Fruit fly (Drosophila melanogaster) whole organism, embryonic: ENCODE results near the gene CG5815.
A peak's percentile ranks its signal among the peaks of the same experiment; 100 is the strongest.

Experiments
- Antp ChIP-seq: fragments of 200-800 bp; sonication (Bioruptor generic); optimal IDR thresholded peaks from 3 replicates; lab custom pipeline; 2016; ENCODE audit warnings: missing biosample characterization, missing genetic modification characterization
- Awh ChIP-seq: fragments of 200-800 bp; sonication (Bioruptor generic); IDR thresholded peaks from 2 replicates; pipeline ENCODE4, ENCODE4 v1.3.6; 2022; ENCODE audit warnings: missing biosample characterization, missing genetic modification characterization
- B-H1 ChIP-seq: fragments of 200-800 bp; sonication (Bioruptor generic); IDR thresholded peaks from 3 replicates; pipeline ENCODE4 v1.3.6; 2022; ENCODE audit warnings: missing biosample characterization, missing genetic modification characterization
- BEAF-32 ChIP-seq: fragments of 200-800 bp; sonication (Bioruptor generic); optimal IDR thresholded peaks from 3 replicates; lab custom pipeline; 2017; ENCODE audit warnings: missing biosample characterization, missing genetic modification characterization, mild to moderate bottlenecking, moderate library complexity, missing genetic modification reagents
- CG12219 ChIP-seq: fragments of 200-800 bp; sonication (Bioruptor generic); optimal IDR thresholded peaks from 3 replicates; lab custom pipeline; 2018; ENCODE audit warnings: missing biosample characterization, mild to moderate bottlenecking, missing genetic modification characterization
- CG14965 ChIP-seq: fragments of 200-800 bp; sonication (Bioruptor generic); optimal IDR thresholded peaks from 2 replicates; lab custom pipeline; 2016; ENCODE audit warnings: missing biosample characterization, missing genetic modification characterization, borderline replicate concordance
- CG15269 ChIP-seq: fragments of 200-800 bp; sonication (Bioruptor generic); optimal IDR thresholded peaks from 2 replicates; lab custom pipeline; 2018; ENCODE audit warnings: missing biosample characterization, mild to moderate bottlenecking, missing genetic modification characterization, moderate library complexity
- CG17359 ChIP-seq: fragments of 200-800 bp; sonication (Bioruptor generic); optimal IDR thresholded peaks from 3 replicates; lab custom pipeline; 2018; ENCODE audit warnings: missing biosample characterization, mild to moderate bottlenecking, missing genetic modification characterization, moderate library complexity
- CG17829 ChIP-seq: fragments of 200-800 bp; optimal IDR thresholded peaks from 2 replicates; lab custom pipeline; 2019; ENCODE audit warnings: missing biosample characterization, mild to moderate bottlenecking, missing genetic modification characterization, moderate library complexity
- CG18011 ChIP-seq: fragments of 200-800 bp; sonication (Bioruptor generic); optimal IDR thresholded peaks from 2 replicates; lab custom pipeline; 2017; ENCODE audit warnings: missing biosample characterization, missing genetic modification characterization, mild to moderate bottlenecking, moderate library complexity, missing genotype
- CG18764 ChIP-seq: fragments of 200-800 bp; sonication (Bioruptor generic); optimal IDR thresholded peaks from 3 replicates; lab custom pipeline; 2016; ENCODE audit warnings: missing biosample characterization, missing genetic modification characterization
- CG2116 ChIP-seq: fragments of 200-800 bp; sonication (Bioruptor generic); optimal IDR thresholded peaks from 3 replicates; lab custom pipeline; 2018; ENCODE audit warnings: missing biosample characterization, mild to moderate bottlenecking, missing genetic modification characterization
- CG31224 ChIP-seq: fragments of 200-800 bp; sonication (Bioruptor generic); IDR thresholded peaks from 2 replicates; pipeline ENCODE4 v1.3.6; 2022; ENCODE audit warnings: missing biosample characterization, missing genetic modification characterization
- CG31441 ChIP-seq: fragments of 200-800 bp; sonication (Bioruptor generic); IDR thresholded peaks from 2 replicates; pipeline ENCODE4 v1.3.6; 2022; ENCODE audit warnings: missing biosample characterization, missing genetic modification characterization
- CG3407 ChIP-seq: fragments of 200-800 bp; sonication (Bioruptor generic); optimal IDR thresholded peaks from 2 replicates; lab custom pipeline; 2018; ENCODE audit warnings: missing biosample characterization, mild to moderate bottlenecking, missing genetic modification characterization
- CG34422 ChIP-seq: fragments of 200-800 bp; sonication (Bioruptor generic); IDR thresholded peaks from 3 replicates; pipeline ENCODE4 v1.3.6; 2022; ENCODE audit warnings: missing biosample characterization, missing genetic modification characterization
- CG4854 ChIP-seq: fragments of 200-800 bp; sonication (Bioruptor generic); optimal IDR thresholded peaks from 2 replicates; lab custom pipeline; 2016; ENCODE audit warnings: missing biosample characterization, missing genetic modification characterization, inconsistent platforms
- CG6272 ChIP-seq: fragments of 200-800 bp; sonication (Bioruptor generic); IDR thresholded peaks from 2 replicates; pipeline ENCODE4 v1.3.6; 2022; ENCODE audit warnings: missing biosample characterization, missing genetic modification characterization
- CG6683 ChIP-seq: fragments of 200-800 bp; sonication (Bioruptor generic); optimal IDR thresholded peaks from 2 replicates; lab custom pipeline; 2017; ENCODE audit warnings: missing biosample characterization, mild to moderate bottlenecking, missing genetic modification characterization, missing genetic modification reagents
- CG7271 ChIP-seq: fragments of 200-800 bp; sonication (Bioruptor generic); optimal IDR thresholded peaks from 2 replicates; lab custom pipeline; 2018; ENCODE audit warnings: missing biosample characterization, mild to moderate bottlenecking, missing genetic modification characterization, moderate library complexity
- CG9727 ChIP-seq: fragments of 200-800 bp; sonication (Bioruptor generic); optimal IDR thresholded peaks from 3 replicates; lab custom pipeline; 2017; ENCODE audit warnings: missing biosample characterization, mild to moderate bottlenecking, missing genetic modification characterization
- CG9876 ChIP-seq: fragments of 200-800 bp; sonication (Bioruptor generic); optimal IDR thresholded peaks from 2 replicates; lab custom pipeline; 2016; ENCODE audit warnings: missing biosample characterization, missing genetic modification characterization
- Elba2 ChIP-seq: fragments of 200-800 bp; sonication (Bioruptor generic); optimal IDR thresholded peaks from 3 replicates; lab custom pipeline; 2016; ENCODE audit warnings: missing biosample characterization, missing genetic modification characterization
- HHEX ChIP-seq: fragments of 200-800 bp; sonication (Bioruptor generic); optimal IDR thresholded peaks from 3 replicates; lab custom pipeline; 2017; ENCODE audit warnings: missing biosample characterization, mild to moderate bottlenecking, missing genetic modification characterization, missing genetic modification reagents
- Max ChIP-seq: fragments of 200-800 bp; sonication (Bioruptor generic); optimal IDR thresholded peaks from 2 replicates; lab custom pipeline; 2016; ENCODE audit warnings: missing biosample characterization, mild to moderate bottlenecking, missing genetic modification characterization
- Meics ChIP-seq: fragments of 200-800 bp; sonication (Bioruptor generic); optimal IDR thresholded peaks from 2 replicates; lab custom pipeline; 2017; ENCODE audit warnings: missing biosample characterization, mild to moderate bottlenecking, missing genetic modification characterization
- Mrtf ChIP-seq: fragments of 200-800 bp; sonication (Bioruptor generic); IDR thresholded peaks from 3 replicates; pipeline ENCODE4 v1.3.6; 2022; ENCODE audit warnings: missing biosample characterization, missing genetic modification characterization
- Nf-YC ChIP-seq: fragments of 200-800 bp; optimal IDR thresholded peaks from 3 replicates; lab custom pipeline; 2019; ENCODE audit warnings: missing biosample characterization, mild to moderate bottlenecking, missing genetic modification characterization, moderate library complexity
- Ptx1 ChIP-seq: fragments of 200-800 bp; sonication (Bioruptor generic); IDR thresholded peaks from 2 replicates; pipeline ENCODE4 v1.3.6; 2022; ENCODE audit warnings: missing biosample characterization, missing genetic modification characterization
- Sry-β ChIP-seq: fragments of 200-800 bp; sonication (Bioruptor generic); optimal IDR thresholded peaks from 2 replicates; lab custom pipeline; 2018; ENCODE audit warnings: missing biosample characterization, mild to moderate bottlenecking, missing genetic modification characterization, moderate library complexity
- Vsx1 ChIP-seq: fragments of 200-800 bp; sonication (Bioruptor generic); optimal IDR thresholded peaks from 2 replicates; lab custom pipeline; 2017; ENCODE audit warnings: missing biosample characterization, mild to moderate bottlenecking, missing genetic modification characterization, missing genetic modification reagents
- ac ChIP-seq: fragments of 200-800 bp; sonication (Bioruptor generic); optimal IDR thresholded peaks from 3 replicates; lab custom pipeline; 2017; ENCODE audit warnings: missing biosample characterization, mild to moderate bottlenecking, missing genetic modification characterization
- amos ChIP-seq: fragments of 200-800 bp; sonication (Bioruptor generic); IDR thresholded peaks from 2 replicates; pipeline ENCODE4 v1.3.6; 2022; ENCODE audit warnings: missing biosample characterization, missing genetic modification characterization; ENCODE audit not compliant: partially characterized antibody
- ap ChIP-seq: fragments of 200-800 bp; sonication (Bioruptor generic); IDR thresholded peaks from 2 replicates; pipeline ENCODE4 v1.3.6; 2022; ENCODE audit warnings: missing biosample characterization, missing genetic modification characterization
- chinmo ChIP-seq: fragments of 200-800 bp; sonication (Bioruptor generic); IDR thresholded peaks from 4 replicates; pipeline ENCODE4 v1.3.6; 2022; ENCODE audit warnings: missing biosample characterization, missing genetic modification characterization; ENCODE audit not compliant: partially characterized antibody
- disco-r ChIP-seq: fragments of 200-800 bp; sonication (Bioruptor generic); optimal IDR thresholded peaks from 2 replicates; lab custom pipeline; 2016; ENCODE audit warnings: missing biosample characterization, missing genetic modification characterization
- ems ChIP-seq: fragments of 200-800 bp; sonication (Bioruptor generic); optimal IDR thresholded peaks from 3 replicates; lab custom pipeline; 2016; ENCODE audit warnings: missing biosample characterization, missing genetic modification characterization
- fd64A ChIP-seq: fragments of 200-800 bp; sonication (Bioruptor generic); optimal IDR thresholded peaks from 3 replicates; lab custom pipeline; 2018; ENCODE audit warnings: missing biosample characterization, mild to moderate bottlenecking, missing genetic modification characterization
- her ChIP-seq: fragments of 200-800 bp; sonication (Bioruptor generic); optimal IDR thresholded peaks from 2 replicates; lab custom pipeline; 2016; ENCODE audit warnings: missing biosample characterization, missing genetic modification characterization
- mam ChIP-seq: fragments of 200-800 bp; sonication (Bioruptor generic); optimal IDR thresholded peaks from 3 replicates; lab custom pipeline; 2016; ENCODE audit warnings: missing biosample characterization, missing genetic modification characterization
- oc ChIP-seq: fragments of 200-800 bp; sonication (Bioruptor generic); optimal IDR thresholded peaks from 2 replicates; lab custom pipeline; 2018; ENCODE audit warnings: missing biosample characterization, mild to moderate bottlenecking, missing genetic modification characterization, moderate library complexity
- sim ChIP-seq: fragments of 200-800 bp; sonication (Bioruptor generic); IDR thresholded peaks from 2 replicates; pipeline ENCODE4 v1.3.6; 2022; ENCODE audit warnings: missing biosample characterization, missing genetic modification characterization
- sqz ChIP-seq: fragments of 200-800 bp; sonication (Bioruptor generic); optimal IDR thresholded peaks from 3 replicates; lab custom pipeline; 2018; ENCODE audit warnings: missing biosample characterization, mild to moderate bottlenecking, missing genetic modification characterization
- sr ChIP-seq: fragments of 200-800 bp; sonication (Bioruptor generic); IDR thresholded peaks from 3 replicates; pipeline ENCODE4 v1.3.6; 2022; ENCODE audit warnings: missing biosample characterization, missing genetic modification characterization
- tap ChIP-seq: fragments of 200-800 bp; optimal IDR thresholded peaks from 3 replicates; lab custom pipeline; 2019; ENCODE audit warnings: missing biosample characterization, mild to moderate bottlenecking, missing genetic modification characterization, moderate library complexity
- tna ChIP-seq: fragments of 200-800 bp; sonication (Bioruptor generic); IDR thresholded peaks from 2 replicates; pipeline ENCODE4 v1.3.6; 2022; ENCODE audit warnings: missing biosample characterization, missing genetic modification characterization; ENCODE audit not compliant: partially characterized antibody
- toy ChIP-seq: fragments of 200-800 bp; sonication (Bioruptor generic); IDR thresholded peaks from 2 replicates; pipeline ENCODE4 v1.3.6; 2022; ENCODE audit warnings: missing biosample characterization, missing genetic modification characterization
- trh ChIP-seq: fragments of 200-800 bp; sonication (Bioruptor generic); optimal IDR thresholded peaks from 2 replicates; lab custom pipeline; 2016; ENCODE audit warnings: missing biosample characterization, missing genetic modification characterization

Gene CG5815

dm6 chr3R:27135692-27136641, 23.6 kb downstream of the CG5815 start:
- TF ChIP-seq sqz (GFP tag; lab: Kevin White, UChicago) = peak; percentile 71
- TF ChIP-seq CG31224 (GFP tag; lab: Robert Waterston, UW) = no peak
- TF ChIP-seq CG31441 = peak; percentile 56
- TF ChIP-seq CG4854 (GFP tag; lab: Kevin White, UChicago) = peak; percentile 57
- TF ChIP-seq Elba2 (GFP tag; lab: Kevin White, UChicago) = no peak
- peak; percentile 43 for TF ChIP-seq CG9876
- no peak for TF ChIP-seq amos (GFP tag; lab: Robert Waterston, UW)
- no peak for TF ChIP-seq Nf-YC (tag; lab: Kevin White, UChicago)
- TF ChIP-seq ac (GFP tag; lab: Kevin White, UChicago) = peak; percentile 91
- TF ChIP-seq CG17359 (tag; lab: Kevin White, UChicago) = peak; percentile 74
- no peak for TF ChIP-seq BEAF-32 (GFP tag; lab: Kevin White, UChicago)
- TF ChIP-seq sr (GFP tag; lab: Robert Waterston, UW) = 0 out of 3 replicates have a peak, but pooled peaks have one; percentile 34
- peak; percentile 59 for TF ChIP-seq CG12219 (GFP tag; lab: Kevin White, UChicago)
- TF ChIP-seq Mrtf = no peak
- TF ChIP-seq Vsx1 (GFP tag; lab: Kevin White, UChicago) = peak; percentile 89
- TF ChIP-seq CG3407 (GFP tag; lab: Kevin White, UChicago) = peak; percentile 83
- peak; percentile 75 for TF ChIP-seq oc (tag; lab: Kevin White, UChicago)
- peak; percentile 24 for TF ChIP-seq Antp (GFP tag; lab: Kevin White, UChicago)
- TF ChIP-seq CG18764 (GFP tag; lab: Kevin White, UChicago) = peak; percentile 79
- TF ChIP-seq CG9727 = peak; percentile 88
- peak; percentile 20 for TF ChIP-seq mam (GFP tag; lab: Kevin White, UChicago)
- TF ChIP-seq CG15269 (tag; lab: Kevin White, UChicago) = peak; percentile 46
- TF ChIP-seq CG14965 (GFP tag; lab: Kevin White, UChicago) = peak; percentile 63
- TF ChIP-seq Sry-β (GFP tag; lab: Kevin White, UChicago) = peak; percentile 33
- no peak for TF ChIP-seq toy (GFP tag; lab: Robert Waterston, UW)
- TF ChIP-seq CG18011 = peak; percentile 8
- TF ChIP-seq sim (GFP tag; lab: Robert Waterston, UW) = peak; percentile 62; the same call in 1 of the 2 replicates
- TF ChIP-seq Ptx1 = peak; percentile 52
- peak; percentile 32 for TF ChIP-seq ems
- TF ChIP-seq tna = no peak
- TF ChIP-seq HHEX (GFP tag; lab: Kevin White, UChicago) = peak; percentile 69
- TF ChIP-seq ap (GFP tag; lab: Robert Waterston, UW) = no peak
- TF ChIP-seq B-H1 (GFP tag; lab: Robert Waterston, UW) = no peak
- TF ChIP-seq Max (GFP tag; lab: Kevin White, UChicago) = peak; percentile 49
- 0 out of 3 replicates have a peak, but pooled peaks have one; percentile 32 for TF ChIP-seq CG34422 (GFP tag; lab: Robert Waterston, UW)
- peak; percentile 9 for TF ChIP-seq disco-r (GFP tag; lab: Kevin White, UChicago)
- TF ChIP-seq chinmo (GFP tag; lab: Robert Waterston, UW) = no peak
- TF ChIP-seq trh (GFP tag; lab: Kevin White, UChicago) = peak; percentile 48
- peak; percentile 64 for TF ChIP-seq Awh (GFP tag; lab: Robert Waterston, UW)
- peak; percentile 42 for TF ChIP-seq CG6683 (GFP tag; lab: Kevin White, UChicago)
- TF ChIP-seq CG17829 (tag; lab: Kevin White, UChicago) = peak; percentile 33
- TF ChIP-seq CG7271 (tag; lab: Kevin White, UChicago) = peak; percentile 52
- peak; percentile 25 for TF ChIP-seq her (GFP tag; lab: Kevin White, UChicago)
- TF ChIP-seq fd64A = peak; percentile 77
- TF ChIP-seq CG6272 (GFP tag; lab: Robert Waterston, UW) = no peak
- peak; percentile 34 for TF ChIP-seq tap (tag; lab: Kevin White, UChicago)
- TF ChIP-seq CG2116 (GFP tag; lab: Kevin White, UChicago) = peak; percentile 55
- peak; percentile 24 for TF ChIP-seq Meics (GFP tag; lab: Kevin White, UChicago)
